Fruit fly (Drosophila melanogaster): ENCODE results near the gene CG7016.

dm6 chr3R:24823061-24823460 lies 39.7 kb upstream of the CG7016 start:
- no peak for TF ChIP-seq CG4318 (GFP tag; optimal IDR thresholded peaks at IDR 0.05)
- TF ChIP-seq achi (GFP tag; optimal IDR thresholded peaks at IDR 0.05) = no peak
- no peak for TF ChIP-seq net (GFP tag; optimal IDR thresholded peaks at IDR 0.05)
